Fruit fly (Drosophila melanogaster): ENCODE results near the gene Ccdc114.

dm6 chr3R:16625844-16626430 lies 1.4 kb upstream of the Ccdc114 start:
- TF ChIP-seq EcR (GFP tag; optimal IDR thresholded peaks at IDR 0.05) = no peak
- TF ChIP-seq Dll (optimal IDR thresholded peaks at IDR 0.05) = peak; percentile 8

All from whole organism.